Fruit fly (Drosophila melanogaster) whole organism, embryonic: ENCODE results near the gene CG15894.

Experiments used
- BtbVII ChIP-seq: fragments of 200-800 bp; sonication (Bioruptor generic); optimal IDR thresholded peaks from 3 replicates; lab custom pipeline; 2017; ENCODE audit warnings: missing biosample characterization, mild to moderate bottlenecking, missing genetic modification characterization
- CG10366 ChIP-seq: fragments of 200-800 bp; sonication (Bioruptor generic); IDR thresholded peaks from 2 replicates; pipeline ENCODE4 v1.3.6; 2022; ENCODE audit warnings: missing biosample characterization, missing genetic modification characterization
- CG12391 ChIP-seq: fragments of 200-800 bp; sonication (Bioruptor generic); optimal IDR thresholded peaks from 3 replicates; lab custom pipeline; 2018; ENCODE audit warnings: missing biosample characterization, mild to moderate bottlenecking, missing genetic modification characterization, moderate library complexity
- CG13894 ChIP-seq: fragments of 200-800 bp; sonication (Bioruptor generic); optimal IDR thresholded peaks from 3 replicates; lab custom pipeline; 2018; ENCODE audit warnings: missing biosample characterization, mild to moderate bottlenecking, missing genetic modification characterization, moderate library complexity
- CG14014 ChIP-seq: fragments of 200-800 bp; sonication (Bioruptor generic); IDR thresholded peaks from 2 replicates; pipeline ENCODE4 v1.3.6; 2022; ENCODE audit warnings: missing biosample characterization, missing genetic modification characterization
- CG14441 ChIP-seq: fragments of 200-800 bp; sonication (Bioruptor generic); IDR thresholded peaks from 2 replicates; pipeline ENCODE4 v1.3.6; 2022; ENCODE audit warnings: missing biosample characterization, missing genetic modification characterization
- CG14667 ChIP-seq: fragments of 200-800 bp; sonication (Bioruptor generic); IDR thresholded peaks from 2 replicates; pipeline ENCODE4 v1.3.6; 2022; ENCODE audit warnings: missing biosample characterization, missing genetic modification characterization
- CG14860 ChIP-seq: fragments of 200-800 bp; sonication (Bioruptor generic); IDR thresholded peaks from 3 replicates; pipeline ENCODE4 v1.3.6; 2022; ENCODE audit warnings: missing biosample characterization, missing genetic modification characterization; ENCODE audit not compliant: partially characterized antibody
- CG17912 ChIP-seq: fragments of 200-800 bp; sonication (Bioruptor generic); optimal IDR thresholded peaks from 2 replicates; lab custom pipeline; 2018; ENCODE audit warnings: missing biosample characterization, mild to moderate bottlenecking, missing genetic modification characterization
- CG33213 ChIP-seq: fragments of 200-800 bp; sonication (Bioruptor generic); optimal IDR thresholded peaks from 3 replicates; lab custom pipeline; 2016; ENCODE audit warnings: missing biosample characterization, missing genetic modification characterization
- CG4730 ChIP-seq: fragments of 200-800 bp; sonication (Bioruptor generic); IDR thresholded peaks from 2 replicates; pipeline ENCODE4 v1.3.6; 2022; ENCODE audit warnings: missing biosample characterization, missing genetic modification characterization
- CG4854 ChIP-seq: fragments of 200-800 bp; sonication (Bioruptor generic); optimal IDR thresholded peaks from 2 replicates; lab custom pipeline; 2016; ENCODE audit warnings: missing biosample characterization, missing genetic modification characterization, inconsistent platforms
- CG6854 ChIP-seq: fragments of 200-800 bp; sonication (Bioruptor generic); optimal IDR thresholded peaks from 3 replicates; lab custom pipeline; 2017; ENCODE audit warnings: missing biosample characterization, mild to moderate bottlenecking, missing genetic modification characterization
- CG8478 ChIP-seq: fragments of >200 bp; optimal IDR thresholded peaks from 2 replicates; lab custom pipeline; 2018
- CG9609 ChIP-seq: fragments of 200-800 bp; sonication (Bioruptor generic); optimal IDR thresholded peaks from 3 replicates; lab custom pipeline; 2016; ENCODE audit warnings: missing biosample characterization, missing genetic modification characterization
- CG9797 ChIP-seq: fragments of 200-800 bp; sonication (Bioruptor generic); optimal IDR thresholded peaks from 3 replicates; lab custom pipeline; 2018; ENCODE audit warnings: missing biosample characterization, mild to moderate bottlenecking, missing genetic modification characterization
- Deaf1 ChIP-seq: fragments of 200-800 bp; optimal IDR thresholded peaks from 3 replicates; lab custom pipeline; 2019; ENCODE audit warnings: missing biosample characterization, mild to moderate bottlenecking, missing genetic modification characterization, moderate library complexity
- Dek ChIP-seq: fragments of 200-800 bp; sonication (Bioruptor generic); optimal IDR thresholded peaks from 3 replicates; lab custom pipeline; 2019; ENCODE audit warnings: missing biosample characterization, mild to moderate bottlenecking, missing genetic modification characterization, moderate library complexity
- Ets65A ChIP-seq: fragments of 200-800 bp; sonication (Bioruptor generic); peaks from one replicate; lab custom pipeline; 2016; ENCODE audit warnings: missing biosample characterization, missing genetic modification characterization
- Fer1 ChIP-seq: fragments of 200-800 bp; sonication (Bioruptor generic); optimal IDR thresholded peaks from 2 replicates; lab custom pipeline; 2017; ENCODE audit warnings: missing biosample characterization, mild to moderate bottlenecking, missing genetic modification characterization
- Gug ChIP-seq: fragments of 200-800 bp; sonication (Bioruptor generic); IDR thresholded peaks from 4 replicates; pipeline ENCODE4 v1.3.6; 2022; ENCODE audit warnings: missing biosample characterization, missing genetic modification characterization
- HLH3B ChIP-seq: fragments of 200-800 bp; sonication (Bioruptor generic); IDR thresholded peaks from 2 replicates; pipeline ENCODE4 v1.3.6; 2022; ENCODE audit warnings: missing biosample characterization, missing genetic modification characterization
- Hsf ChIP-seq: fragments of 200-800 bp; sonication (Bioruptor generic); optimal IDR thresholded peaks from 3 replicates; lab custom pipeline; 2016; ENCODE audit warnings: missing biosample characterization, missing genetic modification characterization
- Kr ChIP-seq: fragments of 200-800 bp; sonication (Bioruptor generic); optimal IDR thresholded peaks from 2 replicates; lab custom pipeline; 2017; ENCODE audit warnings: missing biosample characterization, mild to moderate bottlenecking, missing genetic modification characterization
- Lhr ChIP-seq: fragments of 200-800 bp; sonication (Bioruptor generic); optimal IDR thresholded peaks from 3 replicates; lab custom pipeline; 2017; ENCODE audit warnings: mild to moderate bottlenecking, missing biosample characterization, missing genetic modification reagents, missing genetic modification characterization
- MESR4 ChIP-seq: fragments of 200-800 bp; sonication (Bioruptor generic); optimal IDR thresholded peaks from 2 replicates; lab custom pipeline; 2018; ENCODE audit warnings: missing biosample characterization, mild to moderate bottlenecking, missing genetic modification characterization, moderate library complexity
- Oli ChIP-seq: fragments of 200-800 bp; sonication (Bioruptor generic); optimal IDR thresholded peaks from 2 replicates; lab custom pipeline; 2018; ENCODE audit warnings: missing biosample characterization, mild to moderate bottlenecking, missing genetic modification characterization, moderate library complexity
- Scr ChIP-seq: fragments of 200-800 bp; sonication (Bioruptor generic); IDR thresholded peaks from 2 replicates; pipeline ENCODE4 v1.3.6; 2022; ENCODE audit warnings: missing biosample characterization, missing genetic modification characterization; ENCODE audit not compliant: partially characterized antibody
- Sin3A ChIP-seq: fragments of >200 bp; optimal IDR thresholded peaks from 2 replicates; lab custom pipeline; 2018
- Xbp1 ChIP-seq: fragments of 200-800 bp; sonication (Bioruptor generic); optimal IDR thresholded peaks from 3 replicates; lab custom pipeline; 2016; ENCODE audit warnings: missing biosample characterization, mild to moderate bottlenecking, missing genetic modification characterization
- al ChIP-seq: fragments of 200-800 bp; sonication (Bioruptor generic); IDR thresholded peaks from 2 replicates; pipeline ENCODE4 v1.3.6; 2022; ENCODE audit warnings: missing biosample characterization, missing genetic modification characterization
- ato ChIP-seq: fragments of 200-800 bp; sonication (Bioruptor generic); IDR thresholded peaks from 2 replicates; pipeline ENCODE4 v1.3.6; 2022; ENCODE audit warnings: missing biosample characterization, missing genetic modification characterization; ENCODE audit not compliant: partially characterized antibody
- bowl ChIP-seq: fragments of 200-800 bp; sonication (Bioruptor generic); IDR thresholded peaks from 2 replicates; pipeline ENCODE4 v1.3.6; 2022; ENCODE audit warnings: missing biosample characterization, missing genetic modification characterization
- crc ChIP-seq: fragments of 200-800 bp; sonication (Bioruptor generic); optimal IDR thresholded peaks from 2 replicates; lab custom pipeline; 2016; ENCODE audit warnings: missing biosample characterization, missing genetic modification characterization
- crp ChIP-seq, 2 experiments: fragments of 200-800 bp; sonication (Bioruptor generic); optimal IDR thresholded peaks; 2 replicates in 1 of 2; 3 replicates in 1 of 2; lab custom pipeline; 2017; ENCODE audit warnings: missing biosample characterization in 2 of 2, missing genetic modification characterization in 2 of 2, mild to moderate bottlenecking in 1 of 2, moderate library complexity in 1 of 2
- da ChIP-seq: fragments of 200-800 bp; sonication (Bioruptor generic); optimal IDR thresholded peaks from 2 replicates; lab custom pipeline; 2016; ENCODE audit warnings: missing biosample characterization, missing genetic modification characterization
- danr ChIP-seq: fragments of 200-800 bp; sonication (Bioruptor generic); IDR thresholded peaks from 2 replicates; pipeline ENCODE4 v1.3.6; 2022; ENCODE audit warnings: missing biosample characterization, missing genetic modification characterization
- exex ChIP-seq: fragments of 200-800 bp; sonication (Bioruptor generic); optimal IDR thresholded peaks from 4 replicates; lab custom pipeline; 2018; ENCODE audit warnings: missing biosample characterization, mild to moderate bottlenecking, missing genetic modification characterization, moderate library complexity
- fd102C ChIP-seq: fragments of 200-800 bp; sonication (Bioruptor generic); optimal IDR thresholded peaks from 2 replicates; lab custom pipeline; 2018; ENCODE audit warnings: missing biosample characterization, mild to moderate bottlenecking, missing genetic modification characterization, moderate library complexity
- fd3F ChIP-seq: fragments of 200-800 bp; sonication (Bioruptor generic); optimal IDR thresholded peaks from 2 replicates; lab custom pipeline; 2018; ENCODE audit warnings: missing biosample characterization, mild to moderate bottlenecking, missing genetic modification characterization, moderate library complexity
- fd64A ChIP-seq: fragments of 200-800 bp; sonication (Bioruptor generic); optimal IDR thresholded peaks from 3 replicates; lab custom pipeline; 2018; ENCODE audit warnings: missing biosample characterization, mild to moderate bottlenecking, missing genetic modification characterization
- kay ChIP-seq: fragments of 200-800 bp; sonication (Bioruptor generic); optimal IDR thresholded peaks from 2 replicates; lab custom pipeline; 2016; ENCODE audit warnings: missing biosample characterization, missing genetic modification characterization
- lilli ChIP-seq: fragments of 200-800 bp; sonication (Bioruptor generic); optimal IDR thresholded peaks from 3 replicates; lab custom pipeline; 2016; ENCODE audit warnings: missing biosample characterization, missing genetic modification characterization
- luna ChIP-seq: fragments of 200-800 bp; sonication (Bioruptor generic); optimal IDR thresholded peaks from 2 replicates; lab custom pipeline; 2016; ENCODE audit warnings: missing biosample characterization, missing genetic modification characterization
- nau ChIP-seq: fragments of 200-800 bp; sonication (Bioruptor generic); optimal IDR thresholded peaks from 3 replicates; lab custom pipeline; 2017; ENCODE audit warnings: missing biosample characterization, mild to moderate bottlenecking, missing genetic modification characterization, missing genetic modification reagents
- org-1 ChIP-seq: fragments of 200-800 bp; sonication (Bioruptor generic); optimal IDR thresholded peaks from 2 replicates; lab custom pipeline; 2017; ENCODE audit warnings: missing biosample characterization, missing genetic modification characterization
- pfk ChIP-seq: fragments of 200-800 bp; sonication (Bioruptor generic); optimal IDR thresholded peaks from 2 replicates; lab custom pipeline; 2018; ENCODE audit warnings: missing biosample characterization, mild to moderate bottlenecking, missing genetic modification characterization, moderate library complexity
- ro ChIP-seq: fragments of 200-800 bp; sonication (Bioruptor generic); IDR thresholded peaks from 2 replicates; pipeline ENCODE4 v1.3.6; 2022; ENCODE audit warnings: missing biosample characterization, missing genetic modification characterization
- sisA ChIP-seq: fragments of 200-800 bp; sonication (Bioruptor generic); IDR thresholded peaks from 2 replicates; pipeline ENCODE4 v1.3.6; 2022; ENCODE audit warnings: missing biosample characterization, missing genetic modification characterization
- slbo ChIP-seq: fragments of 200-800 bp; sonication (Bioruptor generic); IDR thresholded peaks from 2 replicates; pipeline ENCODE4 v1.3.6; 2022; ENCODE audit warnings: missing biosample characterization, missing genetic modification characterization
- trh ChIP-seq: fragments of 200-800 bp; sonication (Bioruptor generic); optimal IDR thresholded peaks from 2 replicates; lab custom pipeline; 2016; ENCODE audit warnings: missing biosample characterization, missing genetic modification characterization
- tx ChIP-seq: fragments of 200-800 bp; sonication (Bioruptor generic); optimal IDR thresholded peaks from 2 replicates; lab custom pipeline; 2016; ENCODE audit warnings: missing biosample characterization, missing genetic modification characterization
- zfh1 ChIP-seq: fragments of 200-800 bp; sonication (Bioruptor generic); IDR thresholded peaks from 3 replicates; pipeline ENCODE4 v1.3.6; 2022; ENCODE audit warnings: missing biosample characterization, missing genetic modification characterization

The CG15894 gene

dm6 chrX:6376748-6377147 lies 67.7 kb downstream of the CG15894 start (continued):
- TF ChIP-seq org-1 (GFP tag; lab: Kevin White, UChicago) (no peak), Deaf1 (tag; lab: Kevin White, UChicago) (no peak), zfh1 (GFP tag; lab: Robert Waterston, UW) (no peak), Kr (GFP tag; lab: Kevin White, UChicago) (no peak), CG4854 (GFP tag; lab: Kevin White, UChicago) (no peak), luna (GFP tag; lab: Kevin White, UChicago) (no peak), fd3F (GFP tag; lab: Kevin White, UChicago) (no peak), crc (no peak), CG10366 (GFP tag; lab: Robert Waterston, UW) (no peak), kay (no peak), CG6854 (GFP tag; lab: Kevin White, UChicago) (no peak), slbo (GFP tag; lab: Robert Waterston, UW) (peak; percentile 52), CG14014 (no peak), CG33213 (GFP tag; lab: Kevin White, UChicago) (no peak), MESR4 (GFP tag; lab: Kevin White, UChicago) (no peak), CG4730 (no peak), pfk (GFP tag; lab: Kevin White, UChicago) (no peak), lilli (GFP tag; lab: Kevin White, UChicago) (peak; percentile 21), danr (GFP tag; lab: Robert Waterston, UW) (no peak), Hsf (peak; percentile 20), Scr (GFP tag; lab: Robert Waterston, UW) (no peak), bowl (GFP tag; lab: Robert Waterston, UW) (no peak), Dek (tag; lab: Kevin White, UChicago) (no peak), CG12391 (peak; percentile 14), da (GFP tag; lab: Kevin White, UChicago) (no peak), CG9797 (GFP tag; lab: Kevin White, UChicago) (no peak), CG17912 (GFP tag; lab: Kevin White, UChicago) (no peak), CG13894 (tag; lab: Kevin White, UChicago) (no peak), ato (no peak), fd102C (GFP tag; lab: Kevin White, UChicago) (no peak), CG8478 (lab: Kevin White, UChicago) (no peak), CG14441 (GFP tag; lab: Robert Waterston, UW) (no peak), nau (GFP tag; lab: Kevin White, UChicago) (no peak), Sin3A (no peak), crp (GFP tag; optimal IDR thresholded peaks at IDR 0.05; lab: Kevin White, UChicago) (no peak), Lhr (GFP tag; lab: Kevin White, UChicago) (no peak), HLH3B (GFP tag; lab: Robert Waterston, UW) (0 out of 2 replicates have a peak, but pooled peaks have one; percentile 13), CG14860 (no peak), Fer1 (GFP tag; lab: Kevin White, UChicago) (peak; percentile 40), BtbVII (no peak), fd64A (GFP tag; lab: Kevin White, UChicago) (no peak), Oli (tag; lab: Kevin White, UChicago) (peak; percentile 26), ro (GFP tag; lab: Robert Waterston, UW) (no peak), trh (GFP tag; lab: Kevin White, UChicago) (no peak), Xbp1 (GFP tag; lab: Kevin White, UChicago) (peak; percentile 6), Gug (no peak), sisA (GFP tag; lab: Robert Waterston, UW) (peak; percentile 27; the same call in 1 of the 2 replicates), tx (GFP tag; lab: Kevin White, UChicago) (no peak), CG14667 (no peak), Ets65A (no peak), al (GFP tag; lab: Robert Waterston, UW) (no peak), CG9609 (GFP tag; lab: Kevin White, UChicago) (no peak), exex (tag; lab: Kevin White, UChicago) (no peak)
